Worm (Caenorhabditis elegans): ENCODE results near the gene ttr-21.
A peak's percentile ranks its signal among the peaks of the same experiment; 100 is the strongest.

The ttr-21 gene

ce11 chrV:13854306-13854705 lies at the start of gene ttr-21:
Gene ttr-21 (minus strand): TSS chrV:13854405.
- TF ChIP-seq nhr-6 (tag; optimal IDR thresholded peaks at IDR 0.05) = no peak
- peak; percentile 10 for TF ChIP-seq F13H6.1 (tag; optimal IDR thresholded peaks at IDR 0.05)

ce11 chrV:13902495-13902894 lies 48.3 kb upstream of the ttr-21 start, which contains the start of gene C06B3.1:
Gene C06B3.1 (plus strand): TSS chrV:13902795.
- TF ChIP-seq nhr-21 (tag; optimal IDR thresholded peaks at IDR 0.05) (no peak), ZK546.5 (tag; optimal IDR thresholded peaks at IDR 0.05) (no peak), C34F6.9 (tag; optimal IDR thresholded peaks at IDR 0.05) (no peak), nhr-12 (tag; optimal IDR thresholded peaks at IDR 0.05) (no peak), ceh-82 (tag; optimal IDR thresholded peaks at IDR 0.05) (no peak), ama-1 (optimal IDR thresholded peaks at IDR 0.05) (no peak), sma-9 (GFP tag; optimal IDR thresholded peaks at IDR 0.05) (no peak), sma-9 (tag; optimal IDR thresholded peaks at IDR 0.05) (no peak)

ce11 chrV:13899213-13899612 lies 45.0 kb upstream of the ttr-21 start, which contains the start of gene oac-3:
Gene oac-3 (plus strand): TSS chrV:13899513.
- no peak for TF ChIP-seq unc-62 (GFP tag; optimal IDR thresholded peaks at IDR 0.05)
- no peak for TF ChIP-seq nhr-25 (tag; optimal IDR thresholded peaks at IDR 0.05)
- no peak for TF ChIP-seq alr-1 (tag; optimal IDR thresholded peaks at IDR 0.05)
- no peak for TF ChIP-seq nhr-10 (tag; optimal IDR thresholded peaks at IDR 0.05)
- TF ChIP-seq nhr-23 (tag; optimal IDR thresholded peaks at IDR 0.05) = no peak
- no peak for TF ChIP-seq lsy-2 (tag; optimal IDR thresholded peaks at IDR 0.05)
- no peak for TF ChIP-seq fos-1 (tag; optimal IDR thresholded peaks at IDR 0.05)
- no peak for TF ChIP-seq nhr-77 (tag; optimal IDR thresholded peaks at IDR 0.05)

ce11 chrV:13898356-13898755 lies 44.2 kb upstream of the ttr-21 start, which contains the start of gene cyp-35C1:
Gene cyp-35C1 (minus strand): TSS chrV:13898487.
- TF ChIP-seq nhr-237 (tag; optimal IDR thresholded peaks at IDR 0.05) (no peak), sma-9 (GFP tag; optimal IDR thresholded peaks at IDR 0.05) (peak; percentile 34), sma-9 (tag; optimal IDR thresholded peaks at IDR 0.05) (no peak), fos-1 (tag; optimal IDR thresholded peaks at IDR 0.05) (peak; percentile 5)

ce11 chrV:13893583-13893982 lies 39.4 kb upstream of the ttr-21 start:
- peak; percentile 30 for TF ChIP-seq crh-2 (tag; optimal IDR thresholded peaks at IDR 0.05)
- peak; percentile 51 for TF ChIP-seq sma-9 (GFP tag; optimal IDR thresholded peaks at IDR 0.05)
- no peak for TF ChIP-seq sma-9 (tag; optimal IDR thresholded peaks at IDR 0.05)
- no peak for TF ChIP-seq nhr-6 (tag; optimal IDR thresholded peaks at IDR 0.05)
- TF ChIP-seq snpc-4 (tag; optimal IDR thresholded peaks at IDR 0.05) = no peak
- peak; percentile 96 for TF ChIP-seq fos-1 (tag; optimal IDR thresholded peaks at IDR 0.05)

- TF ChIP-seq lin-13 (GFP tag; optimal IDR thresholded peaks at IDR 0.05) = no peak
- no peak for TF ChIP-seq nhr-12 (tag; optimal IDR thresholded peaks at IDR 0.05)
- TF ChIP-seq elt-1 (tag; optimal IDR thresholded peaks at IDR 0.05) = no peak
- TF ChIP-seq F13H6.1 (tag; optimal IDR thresholded peaks at IDR 0.05) = peak; percentile 49
- no peak for TF ChIP-seq unc-39 (tag; optimal IDR thresholded peaks at IDR 0.05)
- no peak for TF ChIP-seq Y55F3AM.14 (GFP tag; optimal IDR thresholded peaks at IDR 0.05)
- peak; percentile 73 for TF ChIP-seq nhr-21 (tag; optimal IDR thresholded peaks at IDR 0.05)
- no peak for TF ChIP-seq nhr-237 (tag; optimal IDR thresholded peaks at IDR 0.05)
- no peak for TF ChIP-seq aly-2 (tag; optimal IDR thresholded peaks at IDR 0.05)
- TF ChIP-seq alr-1 (tag; optimal IDR thresholded peaks at IDR 0.05) = no peak
- TF ChIP-seq nhr-77 (tag; optimal IDR thresholded peaks at IDR 0.05) = no peak
- peak; percentile 58 for TF ChIP-seq blmp-1 (tag; optimal IDR thresholded peaks at IDR 0.05; ENCODE audit: insufficient read depth)
- no peak for TF ChIP-seq unc-55 (GFP tag; optimal IDR thresholded peaks at IDR 0.05)
- no peak for TF ChIP-seq ztf-11 (tag; optimal IDR thresholded peaks at IDR 0.05)
- no peak for TF ChIP-seq R02D3.7 (tag; optimal IDR thresholded peaks at IDR 0.05)
- TF ChIP-seq dmd-4 (tag; optimal IDR thresholded peaks at IDR 0.05) = no peak
- TF ChIP-seq mdl-1 (tag; optimal IDR thresholded peaks at IDR 0.05) = peak in 1 of 2 experiments; percentile 5
- TF ChIP-seq ZK546.5 (tag; optimal IDR thresholded peaks at IDR 0.05) = no peak
- no peak for TF ChIP-seq elt-3 (tag; optimal IDR thresholded peaks at IDR 0.05)
- no peak for TF ChIP-seq mbf-1 (tag; optimal IDR thresholded peaks at IDR 0.05)
- TF ChIP-seq nhr-6 (tag; optimal IDR thresholded peaks at IDR 0.05) = no peak
- peak; percentile 53 for TF ChIP-seq nhr-25 (tag; optimal IDR thresholded peaks at IDR 0.05)
- TF ChIP-seq nhr-10 (tag; optimal IDR thresholded peaks at IDR 0.05) = no peak
- no peak for TF ChIP-seq lin-11 (tag; optimal IDR thresholded peaks at IDR 0.05)
- no peak for TF ChIP-seq egl-27 (tag; optimal IDR thresholded peaks at IDR 0.05)
- TF ChIP-seq nhr-11 (tag; optimal IDR thresholded peaks at IDR 0.05) = no peak
- TF ChIP-seq sma-3 (GFP tag; optimal IDR thresholded peaks at IDR 0.05) = peak; percentile 58
- no peak for TF ChIP-seq ama-1 (optimal IDR thresholded peaks at IDR 0.05)
- TF ChIP-seq fos-1 (tag; optimal IDR thresholded peaks at IDR 0.05) = peak; percentile 60
- TF ChIP-seq zag-1 (tag; optimal IDR thresholded peaks at IDR 0.05) = no peak
- TF ChIP-seq sem-4 (tag; optimal IDR thresholded peaks at IDR 0.05) = no peak
- no peak for TF ChIP-seq snpc-4 (tag; optimal IDR thresholded peaks at IDR 0.05)
Measured at ce11 chrV:13892457-13893375, 38.5 kb upstream of the ttr-21 start, which contains the start of gene sptl-3. Gene sptl-3 (plus strand): TSS chrV:13893325.

All from whole organism, L2 larva.